Worm (Caenorhabditis elegans): ENCODE results near the gene C13C4.7.

DNA sequence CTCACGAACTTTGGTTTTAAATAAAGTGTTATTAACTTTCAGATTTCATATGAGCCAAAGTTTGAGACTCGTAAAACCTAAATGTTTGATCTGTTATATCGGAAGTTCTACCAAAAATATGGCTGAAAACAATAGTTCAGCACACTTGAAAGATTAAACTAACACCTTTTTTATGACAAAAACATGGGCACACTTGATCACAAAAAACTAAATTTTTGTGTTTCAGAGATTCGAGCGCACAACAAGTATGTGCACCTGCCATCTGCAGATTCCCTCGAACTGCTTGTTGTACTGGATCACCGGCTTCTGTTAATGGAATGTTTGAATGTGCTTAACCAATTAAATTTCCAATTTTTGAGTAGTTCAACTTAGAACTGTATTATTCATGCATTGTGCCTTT, 33.5 kb upstream of the C13C4.7 start:
- TF ChIP-seq dve-1 (tag; optimal IDR thresholded peaks at IDR 0.05) (no peak), ceh-9 (tag; optimal IDR thresholded peaks at IDR 0.05) (no peak), pax-1 (tag; optimal IDR thresholded peaks at IDR 0.05) (no peak), tbx-2 (tag; optimal IDR thresholded peaks at IDR 0.05) (no peak), fkh-6 (tag; optimal IDR thresholded peaks at IDR 0.05) (no peak), ceh-24 (tag; optimal IDR thresholded peaks at IDR 0.05) (no peak), ama-1 (optimal IDR thresholded peaks at IDR 0.05) (no peak), nhr-232 (tag; optimal IDR thresholded peaks at IDR 0.05) (no peak), K02D7.2 (tag; optimal IDR thresholded peaks at IDR 0.05) (no peak)
